ENCODE assay signal across 1 fruit fly cellular context in genomic region chr2L:18448639-18449430, dm6.
TF ChIP-seq lines count a peak whose summit lies in the region.

Gene ncm, minus strand, starts transcription at chr2L:18448957.

TF ChIP-seq in whole organism, embryonic, 481 proteins besides CTCF, POLR2A, EP300 and RAD21 (continued from another document):
- peak; percentile 31 for TF ChIP-seq CG17186 (GFP tag; optimal IDR thresholded peaks at IDR 0.05; lab: Kevin White, UChicago)
- peak; percentile 39 for TF ChIP-seq CG4424 (GFP tag; optimal IDR thresholded peaks at IDR 0.05; lab: Kevin White, UChicago)
- TF ChIP-seq CG18262 (tag; optimal IDR thresholded peaks at IDR 0.05; lab: Kevin White, UChicago) = peak; percentile 33
- TF ChIP-seq CHES-1-like (GFP tag; optimal IDR thresholded peaks at IDR 0.05; lab: Kevin White, UChicago) = peak; percentile 23
- peak; percentile 86 for TF ChIP-seq sna (GFP tag; IDR thresholded peaks at IDR 0.05; lab: Robert Waterston, UW; ENCODE audit: partially characterized antibody)
- TF ChIP-seq stwl (tag; optimal IDR thresholded peaks at IDR 0.05; lab: Kevin White, UChicago) = peak; percentile 65
- peak; percentile 44 for TF ChIP-seq Dp (GFP tag; optimal IDR thresholded peaks at IDR 0.05; lab: Kevin White, UChicago)
- TF ChIP-seq schlank (tag; optimal IDR thresholded peaks at IDR 0.05; lab: Kevin White, UChicago) = no peak
- no peak for TF ChIP-seq pho (GFP tag; optimal IDR thresholded peaks at IDR 0.05; lab: Kevin White, UChicago)
- peak; percentile 71; the same call in 1 of the 2 replicates for TF ChIP-seq CG42726 (GFP tag; IDR thresholded peaks at IDR 0.05; lab: Robert Waterston, UW; ENCODE audit: partially characterized antibody)
- TF ChIP-seq CG14965 (GFP tag; optimal IDR thresholded peaks at IDR 0.05; lab: Kevin White, UChicago; ENCODE audit: borderline replicate concordance) = no peak
- TF ChIP-seq twi (tag; optimal IDR thresholded peaks at IDR 0.05; lab: Kevin White, UChicago) = no peak
- peak; percentile 31; the same call in 1 of the 2 replicates for TF ChIP-seq sob (GFP tag; IDR thresholded peaks at IDR 0.05; lab: Robert Waterston, UW)
- no peak for TF ChIP-seq CG1647 (GFP tag; optimal IDR thresholded peaks at IDR 0.05; lab: Kevin White, UChicago)
- peak; percentile 91 for TF ChIP-seq knrl (GFP tag; IDR thresholded peaks at IDR 0.05; lab: Robert Waterston, UW; ENCODE audit: partially characterized antibody)
- TF ChIP-seq ranshi (GFP tag; IDR thresholded peaks at IDR 0.05; lab: Robert Waterston, UW) = no peak
- TF ChIP-seq YL-1 (GFP tag; optimal IDR thresholded peaks at IDR 0.05; lab: Kevin White, UChicago) = peak; percentile 55
- peak; percentile 90 for TF ChIP-seq Bgb (GFP tag; IDR thresholded peaks at IDR 0.05; lab: Robert Waterston, UW; ENCODE audit: partially characterized antibody)
- TF ChIP-seq lilli (GFP tag; optimal IDR thresholded peaks at IDR 0.05; lab: Kevin White, UChicago) = peak; percentile 33
- no peak for TF ChIP-seq fru (optimal IDR thresholded peaks at IDR 0.05; lab: Kevin White, UChicago)
- TF ChIP-seq CG4617 (GFP tag; optimal IDR thresholded peaks at IDR 0.05; lab: Kevin White, UChicago; ENCODE audit: borderline replicate concordance) = peak; percentile 73
- peak; percentile 8 for TF ChIP-seq CG33557 (GFP tag; optimal IDR thresholded peaks at IDR 0.05; lab: Kevin White, UChicago)
- peak; percentile 83 for TF ChIP-seq inv (GFP tag; IDR thresholded peaks at IDR 0.05; lab: Robert Waterston, UW; ENCODE audit: partially characterized antibody)
- peak; percentile 87 for TF ChIP-seq Dll (GFP tag; IDR thresholded peaks at IDR 0.05; lab: Robert Waterston, UW; ENCODE audit: partially characterized antibody)
- peak; percentile 89 for TF ChIP-seq CG16813 (GFP tag; IDR thresholded peaks at IDR 0.05; lab: Robert Waterston, UW; ENCODE audit: partially characterized antibody)
- TF ChIP-seq CG6791 (GFP tag; IDR thresholded peaks at IDR 0.05; lab: Robert Waterston, UW; ENCODE audit: partially characterized antibody) = peak; percentile 85
- TF ChIP-seq Max (GFP tag; optimal IDR thresholded peaks at IDR 0.05; lab: Kevin White, UChicago) = peak; percentile 16
- TF ChIP-seq vvl (GFP tag; IDR thresholded peaks at IDR 0.05; lab: Robert Waterston, UW) = 0 out of 2 replicates have a peak, but pooled peaks have one; percentile 22
- peak; percentile 72 for TF ChIP-seq Sin3A (optimal IDR thresholded peaks at IDR 0.05; lab: Kevin White, UChicago)
- no peak for TF ChIP-seq Atf-2 (GFP tag; optimal IDR thresholded peaks at IDR 0.05; lab: Kevin White, UChicago)
- no peak for TF ChIP-seq fd64A (GFP tag; optimal IDR thresholded peaks at IDR 0.05; lab: Kevin White, UChicago)
- TF ChIP-seq ind (GFP tag; optimal IDR thresholded peaks at IDR 0.05; lab: Kevin White, UChicago) = peak; percentile 7
- TF ChIP-seq zf30C (GFP tag; optimal IDR thresholded peaks at IDR 0.05; lab: Kevin White, UChicago) = no peak
- TF ChIP-seq repo (GFP tag; optimal IDR thresholded peaks at IDR 0.05; lab: Kevin White, UChicago) = no peak
- peak; percentile 15; the same call in 1 of the 3 replicates for TF ChIP-seq zfh1 (GFP tag; IDR thresholded peaks at IDR 0.05; lab: Robert Waterston, UW)
- TF ChIP-seq CG13424 (tag; optimal IDR thresholded peaks at IDR 0.05; lab: Kevin White, UChicago) = peak; percentile 12
- TF ChIP-seq dmrt11E (tag; optimal IDR thresholded peaks at IDR 0.05; lab: Kevin White, UChicago) = peak; percentile 35
- TF ChIP-seq CG5180 (GFP tag; optimal IDR thresholded peaks at IDR 0.05; lab: Kevin White, UChicago) = no peak
- TF ChIP-seq CG2712 (tag; optimal IDR thresholded peaks at IDR 0.05; lab: Kevin White, UChicago) = peak; percentile 52
- TF ChIP-seq amos (GFP tag; IDR thresholded peaks at IDR 0.05; lab: Robert Waterston, UW; ENCODE audit: partially characterized antibody) = peak; percentile 91
- TF ChIP-seq Sry-β (GFP tag; optimal IDR thresholded peaks at IDR 0.05; lab: Kevin White, UChicago) = peak; percentile 82
- TF ChIP-seq mld (GFP tag; IDR thresholded peaks at IDR 0.05; lab: Robert Waterston, UW; ENCODE audit: partially characterized antibody) = peak; percentile 82; the same call in 2 of the 3 replicates
- TF ChIP-seq Ets97D (GFP tag; optimal IDR thresholded peaks at IDR 0.05; lab: Kevin White, UChicago) = no peak
- TF ChIP-seq CG12659 (GFP tag; optimal IDR thresholded peaks at IDR 0.05; lab: Kevin White, UChicago) = peak; percentile 53
- TF ChIP-seq CG7963 (GFP tag; IDR thresholded peaks at IDR 0.05; lab: Robert Waterston, UW; ENCODE audit: partially characterized antibody) = peak; percentile 68
- TF ChIP-seq CG1603 (tag; optimal IDR thresholded peaks at IDR 0.05; lab: Kevin White, UChicago) = peak; percentile 93
- TF ChIP-seq B-H2 (GFP tag; optimal IDR thresholded peaks at IDR 0.05; lab: Kevin White, UChicago) = no peak
- peak; percentile 87 for TF ChIP-seq HLH4C (GFP tag; IDR thresholded peaks at IDR 0.05; lab: Robert Waterston, UW; ENCODE audit: partially characterized antibody)
- no peak for TF ChIP-seq Nf-YB (GFP tag; optimal IDR thresholded peaks at IDR 0.05; lab: Kevin White, UChicago)
- peak; percentile 83 for TF ChIP-seq CG14860 (GFP tag; IDR thresholded peaks at IDR 0.05; lab: Robert Waterston, UW; ENCODE audit: partially characterized antibody)
- TF ChIP-seq Stat92E (GFP tag; optimal IDR thresholded peaks at IDR 0.05; lab: Kevin White, UChicago) = peak in 1 of 3 experiments; percentile 36
- no peak for TF ChIP-seq CG7745 (tag; optimal IDR thresholded peaks at IDR 0.05; lab: Kevin White, UChicago)
- peak in 1 of 3 experiments; percentile 3 for TF ChIP-seq lola (GFP tag; optimal IDR thresholded peaks at IDR 0.05; lab: Kevin White, UChicago)
- peak; percentile 45 for TF ChIP-seq CG30403 (GFP tag; optimal IDR thresholded peaks at IDR 0.05; lab: Kevin White, UChicago)
- no peak for TF ChIP-seq CG4854 (GFP tag; optimal IDR thresholded peaks at IDR 0.05; lab: Kevin White, UChicago)
- TF ChIP-seq MBD-R2 (GFP tag; IDR thresholded peaks at IDR 0.05; lab: Robert Waterston, UW) = peak; percentile 86
- peak; percentile 90 for TF ChIP-seq Sry-δ (GFP tag; optimal IDR thresholded peaks at IDR 0.05; lab: Kevin White, UChicago)
- peak; percentile 93 for TF ChIP-seq hbn (GFP tag; IDR thresholded peaks at IDR 0.05; lab: Robert Waterston, UW; ENCODE audit: partially characterized antibody)
- TF ChIP-seq CG6689 (GFP tag; IDR thresholded peaks at IDR 0.05; lab: Robert Waterston, UW) = no peak
- no peak for TF ChIP-seq scrt (GFP tag; optimal IDR thresholded peaks at IDR 0.05; lab: Kevin White, UChicago)
- peak; percentile 91 for TF ChIP-seq Opbp (GFP tag; IDR thresholded peaks at IDR 0.05; lab: Robert Waterston, UW; ENCODE audit: partially characterized antibody)
- TF ChIP-seq phol (tag; optimal IDR thresholded peaks at IDR 0.05; lab: Kevin White, UChicago) = peak; percentile 46
- TF ChIP-seq Ets65A (GFP tag; lab: Kevin White, UChicago) = peak; percentile 74
- peak; percentile 90 for TF ChIP-seq Scr (GFP tag; IDR thresholded peaks at IDR 0.05; lab: Robert Waterston, UW; ENCODE audit: partially characterized antibody)
- no peak for TF ChIP-seq CG31388 (GFP tag; optimal IDR thresholded peaks at IDR 0.05; lab: Kevin White, UChicago)
- TF ChIP-seq stc (GFP tag; IDR thresholded peaks at IDR 0.05; lab: Robert Waterston, UW) = no peak
- TF ChIP-seq CG12391 (tag; optimal IDR thresholded peaks at IDR 0.05; lab: Kevin White, UChicago) = peak; percentile 56
- TF ChIP-seq dpn (GFP tag; optimal IDR thresholded peaks at IDR 0.05; lab: Kevin White, UChicago) = no peak
- TF ChIP-seq CG12071 (GFP tag; optimal IDR thresholded peaks at IDR 0.05; lab: Kevin White, UChicago) = no peak
- TF ChIP-seq CG18599 (GFP tag; optimal IDR thresholded peaks at IDR 0.05; lab: Kevin White, UChicago) = no peak
- no peak for TF ChIP-seq Dip3 (GFP tag; optimal IDR thresholded peaks at IDR 0.05; lab: Kevin White, UChicago)
- TF ChIP-seq CG17385 (GFP tag; optimal IDR thresholded peaks at IDR 0.05; lab: Kevin White, UChicago) = peak; percentile 96
- TF ChIP-seq CG34422 (GFP tag; IDR thresholded peaks at IDR 0.05; lab: Robert Waterston, UW) = peak; percentile 69; the same call in 2 of the 3 replicates
- TF ChIP-seq lab (GFP tag; optimal IDR thresholded peaks at IDR 0.05; lab: Kevin White, UChicago) = no peak
- TF ChIP-seq Hsf (GFP tag; optimal IDR thresholded peaks at IDR 0.05; lab: Kevin White, UChicago) = no peak
- TF ChIP-seq E2f2 (GFP tag; IDR thresholded peaks at IDR 0.05; lab: Robert Waterston, UW) = peak; percentile 49
- TF ChIP-seq CoRest (tag; optimal IDR thresholded peaks at IDR 0.05; lab: Kevin White, UChicago) = peak; percentile 35
- peak; percentile 46 for TF ChIP-seq dm (GFP tag; optimal IDR thresholded peaks at IDR 0.05; lab: Kevin White, UChicago)
- TF ChIP-seq BEAF-32 (GFP tag; optimal IDR thresholded peaks at IDR 0.05; lab: Kevin White, UChicago) = peak; percentile 90
- TF ChIP-seq CG10267 (tag; optimal IDR thresholded peaks at IDR 0.05; lab: Kevin White, UChicago) = peak; percentile 47
- peak; percentile 41; the same call in 1 of the 2 replicates for TF ChIP-seq CG9932 (GFP tag; IDR thresholded peaks at IDR 0.05; lab: Robert Waterston, UW)
- TF ChIP-seq Lhr (GFP tag; optimal IDR thresholded peaks at IDR 0.05; lab: Kevin White, UChicago) = peak; percentile 11
- TF ChIP-seq PHDP (tag; optimal IDR thresholded peaks at IDR 0.05; lab: Kevin White, UChicago) = no peak
- TF ChIP-seq sens (GFP tag; lab: Kevin White, UChicago) = peak; percentile 33
- TF ChIP-seq tna (GFP tag; IDR thresholded peaks at IDR 0.05; lab: Robert Waterston, UW; ENCODE audit: partially characterized antibody) = peak; percentile 76
- no peak for TF ChIP-seq HHEX (GFP tag; optimal IDR thresholded peaks at IDR 0.05; lab: Kevin White, UChicago)
- TF ChIP-seq zen2 (GFP tag; IDR thresholded peaks at IDR 0.05; lab: Robert Waterston, UW; ENCODE audit: partially characterized antibody) = peak; percentile 86
- TF ChIP-seq CG30020 (tag; optimal IDR thresholded peaks at IDR 0.05; lab: Kevin White, UChicago) = peak; percentile 96
- TF ChIP-seq HmgZ (tag; optimal IDR thresholded peaks at IDR 0.05; lab: Kevin White, UChicago) = peak; percentile 37
- TF ChIP-seq cwo (GFP tag; optimal IDR thresholded peaks at IDR 0.05; lab: Kevin White, UChicago) = no peak
- TF ChIP-seq CG15601 (tag; optimal IDR thresholded peaks at IDR 0.05; lab: Kevin White, UChicago) = peak; percentile 19
- 0 out of 2 replicates have a peak, but pooled peaks have one; percentile 22 for TF ChIP-seq crol (GFP tag; IDR thresholded peaks at IDR 0.05; lab: Robert Waterston, UW)
- no peak for TF ChIP-seq Hand (GFP tag; optimal IDR thresholded peaks at IDR 0.05; lab: Kevin White, UChicago)
- TF ChIP-seq CG2116 (GFP tag; optimal IDR thresholded peaks at IDR 0.05; lab: Kevin White, UChicago) = peak; percentile 77
- peak; percentile 63 for TF ChIP-seq nerfin-2 (GFP tag; IDR thresholded peaks at IDR 0.05; lab: Robert Waterston, UW; ENCODE audit: partially characterized antibody)
- TF ChIP-seq pfk (GFP tag; optimal IDR thresholded peaks at IDR 0.05; lab: Kevin White, UChicago) = peak; percentile 88
- TF ChIP-seq Hr3 (GFP tag; optimal IDR thresholded peaks at IDR 0.05; lab: Kevin White, UChicago) = peak; percentile 19
- TF ChIP-seq chinmo (GFP tag; IDR thresholded peaks at IDR 0.05; lab: Robert Waterston, UW; ENCODE audit: partially characterized antibody) = peak; percentile 92; the same call in 3 of the 4 replicates
- TF ChIP-seq Chrac-16 (GFP tag; optimal IDR thresholded peaks at IDR 0.05; lab: Kevin White, UChicago) = peak; percentile 26
- peak; percentile 71 for TF ChIP-seq CG2129 (GFP tag; IDR thresholded peaks at IDR 0.05; lab: Robert Waterston, UW; ENCODE audit: partially characterized antibody)
- TF ChIP-seq nmo (GFP tag; optimal IDR thresholded peaks at IDR 0.05; lab: Kevin White, UChicago) = peak; percentile 42
- peak; percentile 10 for TF ChIP-seq Mad (GFP tag; optimal IDR thresholded peaks at IDR 0.05; lab: Kevin White, UChicago)
- no peak for TF ChIP-seq CG11093 (GFP tag; IDR thresholded peaks at IDR 0.05; lab: Robert Waterston, UW)
- no peak for TF ChIP-seq seq (GFP tag; IDR thresholded peaks at IDR 0.05; lab: Robert Waterston, UW)
- no peak for TF ChIP-seq CG13296 (GFP tag; optimal IDR thresholded peaks at IDR 0.05; lab: Kevin White, UChicago)
- peak; percentile 27 for TF ChIP-seq Xbp1 (GFP tag; optimal IDR thresholded peaks at IDR 0.05; lab: Kevin White, UChicago)
- no peak for TF ChIP-seq Nf-YA (GFP tag; IDR thresholded peaks at IDR 0.05; lab: Robert Waterston, UW)
- no peak for TF ChIP-seq CG32532 (GFP tag; IDR thresholded peaks at IDR 0.05; lab: Robert Waterston, UW)
- TF ChIP-seq Doc3 (GFP tag; IDR thresholded peaks at IDR 0.05; lab: Robert Waterston, UW; ENCODE audit: partially characterized antibody) = peak; percentile 77
- TF ChIP-seq lbe (GFP tag; optimal IDR thresholded peaks at IDR 0.05; lab: Kevin White, UChicago) = no peak
- TF ChIP-seq Rfx (GFP tag; IDR thresholded peaks at IDR 0.05; lab: Robert Waterston, UW) = 0 out of 2 replicates have a peak, but pooled peaks have one; percentile 37
- TF ChIP-seq Oli (tag; optimal IDR thresholded peaks at IDR 0.05; lab: Kevin White, UChicago) = no peak
- peak; percentile 54 for TF ChIP-seq trem (tag; optimal IDR thresholded peaks at IDR 0.05; lab: Kevin White, UChicago)
- TF ChIP-seq CG10979 (tag; optimal IDR thresholded peaks at IDR 0.05; lab: Kevin White, UChicago) = no peak
- TF ChIP-seq Med (GFP tag; lab: Kevin White, UChicago) = peak; percentile 83
- TF ChIP-seq h (optimal IDR thresholded peaks at IDR 0.05; lab: Kevin White, UChicago) = no peak
- TF ChIP-seq CG12299 (tag; optimal IDR thresholded peaks at IDR 0.05; lab: Kevin White, UChicago) = no peak
- peak; percentile 72 for TF ChIP-seq ato (GFP tag; IDR thresholded peaks at IDR 0.05; lab: Robert Waterston, UW; ENCODE audit: partially characterized antibody)
- TF ChIP-seq CG17829 (tag; optimal IDR thresholded peaks at IDR 0.05; lab: Kevin White, UChicago) = peak; percentile 10
- peak; percentile 9 for TF ChIP-seq CG9797 (GFP tag; optimal IDR thresholded peaks at IDR 0.05; lab: Kevin White, UChicago)
- no peak for TF ChIP-seq Jarid2 (GFP tag; optimal IDR thresholded peaks at IDR 0.05; lab: Kevin White, UChicago)
- TF ChIP-seq exex (tag; optimal IDR thresholded peaks at IDR 0.05; lab: Kevin White, UChicago) = no peak
- TF ChIP-seq row (GFP tag; IDR thresholded peaks at IDR 0.05; lab: Robert Waterston, UW) = peak; percentile 79
- peak; percentile 29 for TF ChIP-seq Myb (GFP tag; optimal IDR thresholded peaks at IDR 0.05; lab: Kevin White, UChicago)
- no peak for TF ChIP-seq GATAe (GFP tag; conservative IDR thresholded peaks at IDR 0.05; lab: Robert Waterston, UW)
- peak; percentile 84 for TF ChIP-seq hb (GFP tag; IDR thresholded peaks at IDR 0.05; lab: Robert Waterston, UW; ENCODE audit: partially characterized antibody)
TF ChIP-seq in whole organism, embryonic: peak in this region for 97.
